Worm (Caenorhabditis elegans) whole organism, L2 larva: ENCODE measurements around the gene ZC374.2.

Experiments used
- C34F6.9 ChIP-seq: fragments of 150-350 bp; optimal IDR thresholded peaks from 2 replicates; lab custom pipeline; 2014; ENCODE audit warnings: missing biosample characterization, missing genetic modification characterization
- F13H6.1 ChIP-seq: sonication (generic microtip); optimal IDR thresholded peaks from 2 replicates; lab custom pipeline; 2016; ENCODE audit warnings: missing genetic modification characterization, missing compliant biosample characterization
- R02D3.7 ChIP-seq: fragments of 150-350 bp; optimal IDR thresholded peaks from 2 replicates; lab custom pipeline; 2014; ENCODE audit warnings: missing biosample characterization, missing genetic modification characterization
- Y55F3AM.14 ChIP-seq: fragments of 200-800 bp; sonication (Bioruptor generic); optimal IDR thresholded peaks from 2 replicates; lab custom pipeline; 2018; ENCODE audit warnings: mild to moderate bottlenecking, missing genetic modification characterization, missing compliant biosample characterization
- alr-1 ChIP-seq: fragments of 150-350 bp; optimal IDR thresholded peaks from 2 replicates; lab custom pipeline; 2014; ENCODE audit warnings: missing biosample characterization, missing genetic modification characterization
- aly-2 ChIP-seq: fragments of 150-350 bp; optimal IDR thresholded peaks from 2 replicates; lab custom pipeline; 2014; ENCODE audit warnings: missing biosample characterization, missing genetic modification characterization
- ama-1 ChIP-seq: fragments of 150-350 bp; optimal IDR thresholded peaks from 2 replicates; lab custom pipeline; 2018; ENCODE audit warnings: inconsistent platforms
- ceh-16 ChIP-seq: fragments of 150-350 bp; optimal IDR thresholded peaks from 2 replicates; lab custom pipeline; 2014; ENCODE audit warnings: missing biosample characterization, missing genetic modification characterization
- ceh-82 ChIP-seq: fragments of 150-350 bp; optimal IDR thresholded peaks from 2 replicates; lab custom pipeline; 2014; ENCODE audit warnings: missing biosample characterization, missing genetic modification characterization
- crh-2 ChIP-seq: sonication (generic microtip); optimal IDR thresholded peaks from 2 replicates; lab custom pipeline; 2017; ENCODE audit warnings: missing biosample characterization, missing genetic modification characterization
- dmd-4 ChIP-seq: sonication (generic microtip); optimal IDR thresholded peaks from 2 replicates; lab custom pipeline; 2017; ENCODE audit warnings: missing biosample characterization, missing genetic modification characterization
- egl-27 ChIP-seq: sonication (generic microtip); optimal IDR thresholded peaks from 3 replicates; lab custom pipeline; 2017; ENCODE audit warnings: missing biosample characterization, missing genetic modification reagents, missing genetic modification characterization
- elt-1 ChIP-seq: fragments of 150-350 bp; optimal IDR thresholded peaks from 2 replicates; lab custom pipeline; 2014; ENCODE audit warnings: missing biosample characterization, missing genetic modification characterization
- fos-1 ChIP-seq: fragments of 150-350 bp; optimal IDR thresholded peaks from 2 replicates; lab custom pipeline; 2014; ENCODE audit warnings: missing biosample characterization, missing genetic modification characterization
- gmeb-1 ChIP-seq: fragments of 150-350 bp; optimal IDR thresholded peaks from 2 replicates; lab custom pipeline; 2014; ENCODE audit warnings: missing biosample characterization, missing genetic modification characterization
- lin-13 ChIP-seq: fragments of 150-350 bp; optimal IDR thresholded peaks from 2 replicates; lab custom pipeline; 2014; ENCODE audit warnings: missing biosample characterization, missing genetic modification reagents, missing genetic modification characterization
- lin-39 ChIP-seq: fragments of 150-350 bp; optimal IDR thresholded peaks from 2 replicates; lab custom pipeline; 2014; ENCODE audit warnings: missing biosample characterization, missing genetic modification reagents, missing genetic modification characterization
- lsy-2 ChIP-seq, 2 experiments: fragments of 150-350 bp in 1 of 2; sonication (generic microtip) in 1 of 2; optimal IDR thresholded peaks; 2 replicates each; lab custom pipeline; 2014 to 2017; ENCODE audit warnings: missing biosample characterization in 2 of 2, missing genetic modification characterization in 2 of 2
- mab-5 ChIP-seq: fragments of 150-350 bp; optimal IDR thresholded peaks from 2 replicates; lab custom pipeline; 2014; ENCODE audit warnings: missing biosample characterization, missing genetic modification characterization
- mdl-1 ChIP-seq, 2 experiments: fragments of 150-350 bp in 1 of 2; sonication (generic microtip) in 1 of 2; optimal IDR thresholded peaks; 2 replicates each; lab custom pipeline; 2017; ENCODE audit warnings: missing biosample characterization in 2 of 2, missing genetic modification characterization in 2 of 2
- nhr-10 ChIP-seq: sonication (generic microtip); optimal IDR thresholded peaks from 2 replicates; lab custom pipeline; 2017; ENCODE audit warnings: missing biosample characterization, missing genetic modification characterization
- nhr-12 ChIP-seq: fragments of 150-350 bp; optimal IDR thresholded peaks from 2 replicates; lab custom pipeline; 2014; ENCODE audit warnings: missing biosample characterization, missing genetic modification characterization
- nhr-129 ChIP-seq: fragments of 150-350 bp; optimal IDR thresholded peaks from 2 replicates; lab custom pipeline; 2014; ENCODE audit warnings: missing biosample characterization, missing genetic modification characterization
- nhr-21 ChIP-seq: fragments of 150-350 bp; optimal IDR thresholded peaks from 2 replicates; lab custom pipeline; 2014; ENCODE audit warnings: missing biosample characterization, missing genetic modification characterization
- nhr-23 ChIP-seq: fragments of 150-350 bp; optimal IDR thresholded peaks from 2 replicates; lab custom pipeline; 2014; ENCODE audit warnings: missing biosample characterization, missing genetic modification reagents, missing genetic modification characterization
- nhr-25 ChIP-seq: fragments of 150-350 bp; sonication (generic microtip); optimal IDR thresholded peaks from 3 replicates; lab custom pipeline; 2014; ENCODE audit warnings: missing biosample characterization, missing genetic modification characterization
- nhr-6 ChIP-seq: fragments of 150-350 bp; optimal IDR thresholded peaks from 2 replicates; lab custom pipeline; 2014; ENCODE audit warnings: missing biosample characterization, missing genetic modification characterization
- peb-1 ChIP-seq: fragments of 150-350 bp; optimal IDR thresholded peaks from 2 replicates; lab custom pipeline; 2014; ENCODE audit warnings: missing biosample characterization, missing genetic modification characterization
- sem-4 ChIP-seq: fragments of 150-350 bp; optimal IDR thresholded peaks from 2 replicates; lab custom pipeline; 2014; ENCODE audit warnings: missing biosample characterization, missing genetic modification reagents, missing genetic modification characterization
- skn-1 ChIP-seq: sonication (generic microtip); optimal IDR thresholded peaks from 2 replicates; lab custom pipeline; 2017; ENCODE audit warnings: missing biosample characterization, missing genetic modification characterization
- sma-3 ChIP-seq: sonication (generic microtip); optimal IDR thresholded peaks from 2 replicates; lab custom pipeline; 2016; ENCODE audit warnings: missing genetic modification reagents, missing genetic modification characterization, missing compliant biosample characterization
- sma-9 ChIP-seq, 2 experiments: fragments of 150-350 bp in 1 of 2; sonication (generic microtip) in 1 of 2; optimal IDR thresholded peaks; 2 replicates each; lab custom pipeline; 2014 to 2016; ENCODE audit warnings: missing genetic modification characterization in 2 of 2, mild to moderate bottlenecking in 1 of 2, missing biosample characterization in 1 of 2, missing compliant biosample characterization in 1 of 2, missing genetic modification reagents in 1 of 2, moderate library complexity in 1 of 2
- snpc-4 ChIP-seq: fragments of 150-350 bp; optimal IDR thresholded peaks from 2 replicates; lab custom pipeline; 2014; ENCODE audit warnings: missing biosample characterization, missing genetic modification characterization
- unc-39 ChIP-seq: fragments of 150-350 bp; optimal IDR thresholded peaks from 2 replicates; lab custom pipeline; 2014; ENCODE audit warnings: missing biosample characterization, missing genetic modification characterization
- unc-55 ChIP-seq: fragments of 150-350 bp; sonication (generic microtip); optimal IDR thresholded peaks from 3 replicates; lab custom pipeline; 2014; ENCODE audit warnings: missing biosample characterization, missing genetic modification reagents, missing genetic modification characterization
- unc-62 ChIP-seq: fragments of 150-350 bp; optimal IDR thresholded peaks from 2 replicates; lab custom pipeline; 2014; ENCODE audit warnings: missing biosample characterization, missing genetic modification reagents, missing genetic modification characterization
- zag-1 ChIP-seq: fragments of 150-350 bp; optimal IDR thresholded peaks from 2 replicates; lab custom pipeline; 2014; ENCODE audit warnings: missing biosample characterization, missing genetic modification characterization
- ztf-11 ChIP-seq: sonication (generic microtip); optimal IDR thresholded peaks from 2 replicates; lab custom pipeline; 2017; ENCODE audit warnings: missing biosample characterization, missing genetic modification characterization
- ztf-4 ChIP-seq: fragments of 150-350 bp; optimal IDR thresholded peaks from 2 replicates; lab custom pipeline; 2014; ENCODE audit warnings: missing biosample characterization, missing genetic modification characterization

ZC374.2 gene

DNA sequence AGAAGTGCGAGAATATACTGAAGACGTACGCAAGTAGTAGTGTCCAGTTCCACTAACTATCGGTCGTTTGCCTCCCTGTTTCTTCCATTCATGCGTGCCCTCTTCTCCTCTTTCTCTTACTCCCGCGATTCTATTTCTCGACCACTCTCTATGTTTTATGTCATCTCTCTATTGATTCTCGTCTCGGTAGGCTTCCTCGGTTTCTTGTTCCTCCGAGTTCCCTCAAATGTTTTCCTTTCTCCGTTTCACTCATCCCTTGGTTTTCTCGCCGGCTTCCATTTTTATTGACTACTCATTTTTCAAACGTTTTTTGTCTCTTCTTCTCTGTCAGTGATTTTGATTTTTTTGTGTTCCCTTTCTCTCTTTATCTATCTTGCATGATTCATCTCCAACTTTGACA is 20.9 kb downstream of the ZC374.2 start:
- peak; percentile 59 for TF ChIP-seq nhr-6 (tag; lab: Kevin White, UChicago)
- no peak for TF ChIP-seq dmd-4 (tag; lab: Kevin White, UChicago)
- no peak for TF ChIP-seq Y55F3AM.14 (GFP tag; lab: Kevin White, UChicago)
- no peak for TF ChIP-seq egl-27 (tag; lab: Kevin White, UChicago)
- TF ChIP-seq nhr-21 = peak; percentile 26
- TF ChIP-seq ceh-82 = no peak
- no peak for TF ChIP-seq skn-1
- TF ChIP-seq fos-1 = peak; percentile 76
- TF ChIP-seq lsy-2 (tag; optimal IDR thresholded peaks at IDR 0.05; lab: Kevin White, UChicago) = peak in 1 of 2 experiments; percentile 51
- no peak for TF ChIP-seq unc-62 (GFP tag; lab: Kevin White, UChicago)
- peak; percentile 43 for TF ChIP-seq nhr-25 (tag; lab: Kevin White, UChicago)
- peak; percentile 13 for TF ChIP-seq lin-13 (GFP tag; lab: Kevin White, UChicago)
- TF ChIP-seq mab-5 (tag; lab: Kevin White, UChicago) = peak; percentile 51
- peak; percentile 23 for TF ChIP-seq sma-3 (GFP tag; lab: Kevin White, UChicago)
- peak; percentile 63 for TF ChIP-seq zag-1 (tag; lab: Kevin White, UChicago)
- peak; percentile 67 for TF ChIP-seq crh-2
- TF ChIP-seq alr-1 (tag; lab: Kevin White, UChicago) = no peak
- TF ChIP-seq sem-4 (tag; lab: Kevin White, UChicago) = peak; percentile 43
- TF ChIP-seq nhr-10 (tag; lab: Kevin White, UChicago) = no peak
- TF ChIP-seq nhr-23 (tag; lab: Kevin White, UChicago) = no peak
- TF ChIP-seq ceh-16 (tag; lab: Kevin White, UChicago) = peak; percentile 20
- peak in 1 of 2 experiments; percentile 1 for TF ChIP-seq mdl-1 (tag; optimal IDR thresholded peaks at IDR 0.05; lab: Kevin White, UChicago)
- peak; percentile 69 for TF ChIP-seq F13H6.1 (tag; lab: Kevin White, UChicago)
- no peak for TF ChIP-seq unc-39 (tag; lab: Kevin White, UChicago)
- TF ChIP-seq nhr-129 (tag; lab: Kevin White, UChicago) = peak; percentile 83
- TF ChIP-seq peb-1 (tag; lab: Kevin White, UChicago) = no peak
- TF ChIP-seq unc-55 (GFP tag; lab: Kevin White, UChicago) = peak; percentile 46
- TF ChIP-seq lin-39 = no peak
- TF ChIP-seq aly-2 (tag; lab: Kevin White, UChicago) = no peak
- TF ChIP-seq sma-9 (GFP tag; optimal IDR thresholded peaks at IDR 0.05; lab: Kevin White, UChicago) = peak; percentile 59
- TF ChIP-seq sma-9 (tag; optimal IDR thresholded peaks at IDR 0.05; lab: Kevin White, UChicago) = no peak
- TF ChIP-seq R02D3.7 (tag; lab: Kevin White, UChicago) = no peak
- peak; percentile 58 for TF ChIP-seq C34F6.9 (tag; lab: Kevin White, UChicago)

DNA sequence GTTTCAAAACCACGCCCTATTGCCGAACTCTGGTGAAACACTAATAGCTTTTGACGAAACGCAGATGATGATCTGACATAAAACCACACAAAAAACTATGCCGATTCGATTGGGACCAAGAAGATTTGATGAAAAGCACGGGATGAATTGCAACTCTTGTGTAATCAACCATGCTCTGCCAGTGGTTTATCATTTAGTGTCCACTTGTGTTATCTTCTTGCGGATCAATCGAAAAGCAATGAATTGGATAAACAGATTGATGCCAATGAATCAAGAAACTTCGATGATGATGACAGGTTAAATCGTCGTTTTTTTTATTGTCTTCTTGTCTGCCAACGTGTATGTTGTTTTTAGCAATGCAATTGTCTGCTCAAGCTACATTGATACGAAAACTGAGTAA is 25.2 kb downstream of the ZC374.2 start, which contains the start of gene F42G10.1:
Gene F42G10.1 (minus strand): TSS at position 151 of the 400 bp plus-strand sequence.
- no peak for TF ChIP-seq crh-2
- peak; percentile 9 for TF ChIP-seq nhr-129 (tag; lab: Kevin White, UChicago)
- TF ChIP-seq R02D3.7 (tag; lab: Kevin White, UChicago) = no peak
- no peak for TF ChIP-seq snpc-4 (tag; lab: Kevin White, UChicago)

DNA sequence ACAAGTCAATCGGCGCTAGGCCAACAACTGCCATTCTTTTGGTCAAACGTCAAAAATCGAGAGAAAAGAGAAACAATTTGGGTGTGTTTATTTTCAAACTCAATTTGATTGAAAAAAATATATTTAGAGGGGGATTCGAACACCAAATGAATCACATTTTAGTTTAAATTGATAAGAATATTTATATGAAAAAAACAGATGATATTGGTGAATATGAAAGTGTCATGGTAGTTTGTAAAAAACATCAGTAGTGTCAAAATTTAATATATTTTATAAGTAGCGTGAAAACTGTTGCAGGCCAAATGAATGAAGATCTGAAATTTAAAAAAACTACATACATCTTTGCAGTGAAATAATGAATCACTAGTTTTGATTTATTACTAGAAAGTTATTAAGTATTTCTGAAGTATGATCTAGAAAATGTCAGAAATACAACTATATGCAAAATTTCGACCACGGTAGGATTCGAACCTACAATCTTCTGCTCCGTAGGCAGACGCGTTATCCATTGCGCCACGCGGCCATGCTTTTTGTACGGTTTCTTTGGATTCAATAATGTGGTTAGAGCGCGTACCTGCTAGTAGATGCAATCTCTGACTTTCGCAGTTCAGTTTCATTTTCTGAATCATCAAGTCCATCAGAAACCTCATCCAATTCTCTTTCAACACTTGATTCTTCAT is 29.1 kb downstream of the ZC374.2 start, which contains the start of gene F19C6.4:
Gene F19C6.4 (minus strand): TSS at position 51 of the 680 bp plus-strand sequence.
- TF ChIP-seq nhr-10 (tag; lab: Kevin White, UChicago) (no peak), sma-9 (GFP tag; optimal IDR thresholded peaks at IDR 0.05; lab: Kevin White, UChicago) (peak; percentile 4), sma-9 (tag; optimal IDR thresholded peaks at IDR 0.05; lab: Kevin White, UChicago) (no peak)

DNA sequence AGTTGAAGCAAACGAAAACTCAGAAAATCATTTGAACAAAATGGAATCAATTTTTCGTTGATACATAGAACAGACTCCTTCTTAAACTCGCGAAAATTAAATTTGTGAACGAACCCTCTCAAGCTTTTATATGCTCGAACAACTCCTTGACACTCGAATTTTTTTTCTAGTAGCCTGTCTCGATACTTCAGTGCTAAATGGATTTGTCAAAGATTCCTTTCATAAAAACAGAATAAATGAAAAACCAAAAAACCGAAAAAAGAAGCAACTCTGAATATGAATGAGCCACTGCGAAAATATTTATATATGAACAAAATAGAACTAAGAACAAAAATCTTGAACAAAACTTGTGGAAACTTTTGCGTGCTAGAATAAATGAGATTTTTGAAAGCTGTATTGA is 37.2 kb downstream of the ZC374.2 start:
- TF ChIP-seq aly-2 (tag; lab: Kevin White, UChicago) = no peak
- no peak for TF ChIP-seq ztf-11 (tag; lab: Kevin White, UChicago)
- TF ChIP-seq C34F6.9 (tag; lab: Kevin White, UChicago) = no peak
- TF ChIP-seq sem-4 (tag; lab: Kevin White, UChicago) = no peak
- TF ChIP-seq nhr-12 = no peak
- no peak for TF ChIP-seq sma-9 (GFP tag; optimal IDR thresholded peaks at IDR 0.05; lab: Kevin White, UChicago)
- TF ChIP-seq sma-9 (tag; optimal IDR thresholded peaks at IDR 0.05; lab: Kevin White, UChicago) = no peak
- no peak for TF ChIP-seq dmd-4 (tag; lab: Kevin White, UChicago)
- no peak for TF ChIP-seq gmeb-1 (tag; lab: Kevin White, UChicago)
- no peak for TF ChIP-seq ama-1 (lab: Kevin White, UChicago)
- no peak for TF ChIP-seq ztf-4
- TF ChIP-seq nhr-21 = no peak
- no peak for TF ChIP-seq sma-3 (GFP tag; lab: Kevin White, UChicago)
- TF ChIP-seq elt-1 (tag; lab: Kevin White, UChicago) = no peak
- no peak for TF ChIP-seq unc-55 (GFP tag; lab: Kevin White, UChicago)
- TF ChIP-seq lin-39 = no peak
- no peak for TF ChIP-seq R02D3.7 (tag; lab: Kevin White, UChicago)
- TF ChIP-seq nhr-129 (tag; lab: Kevin White, UChicago) = no peak
